Worm (Caenorhabditis elegans) whole organism, early embryonic: ENCODE data around the gene pole-2.

ENCODE experiments used
- B0310.2 ChIP-seq: sonication (generic microtip); optimal IDR thresholded peaks from 2 replicates; lab custom pipeline; 2016; ENCODE audit warnings: mild to moderate bottlenecking, missing genetic modification characterization, missing compliant biosample characterization
- ama-1 ChIP-seq: fragments of 150-350 bp; optimal IDR thresholded peaks from 2 replicates; lab custom pipeline; 2014
- ceh-36 ChIP-seq: sonication (generic microtip); optimal IDR thresholded peaks from 2 replicates; lab custom pipeline; 2016; ENCODE audit warnings: missing genetic modification characterization, inconsistent platforms, missing compliant biosample characterization
- ets-7 ChIP-seq: sonication (generic microtip); optimal IDR thresholded peaks from 2 replicates; lab custom pipeline; 2016; ENCODE audit warnings: missing genotype, missing genetic modification characterization, missing compliant biosample characterization
- flt-1 ChIP-seq: fragments of 200-800 bp; sonication (Bioruptor generic); IDR thresholded peaks from 2 replicates; pipeline ENCODE4 v1.3.6; 2022; ENCODE audit warnings: missing genetic modification characterization, missing compliant biosample characterization
- hnd-1 ChIP-seq: sonication (generic microtip); optimal IDR thresholded peaks from 2 replicates; lab custom pipeline; 2016; ENCODE audit warnings: missing genetic modification characterization, missing compliant biosample characterization
- pes-1 ChIP-seq: fragments of 200-800 bp; sonication (Bioruptor generic); IDR thresholded peaks from 2 replicates; pipeline ENCODE4 v1.3.6; 2022; ENCODE audit warnings: missing genetic modification reagents, missing genetic modification characterization, missing compliant biosample characterization
- scrt-1 ChIP-seq: fragments of 200-800 bp; sonication (Bioruptor generic); IDR thresholded peaks from 2 replicates; pipeline ENCODE4 v1.3.6; 2022; ENCODE audit warnings: missing genetic modification characterization, missing compliant biosample characterization
- sea-1 ChIP-seq: fragments of 200-800 bp; sonication (Bioruptor generic); conservative IDR thresholded peaks from 2 replicates; pipeline ENCODE4 v1.3.6; 2022; ENCODE audit warnings: missing genetic modification characterization, missing compliant biosample characterization
- tra-4 ChIP-seq: sonication (generic microtip); optimal IDR thresholded peaks from 2 replicates; lab custom pipeline; 2017; ENCODE audit warnings: missing genetic modification characterization, missing compliant biosample characterization

- TF ChIP-seq tra-4: no peak
- TF ChIP-seq ama-1: no peak
- TF ChIP-seq ceh-36 (tag; lab: Kevin White, UChicago): no peak
- no peak for TF ChIP-seq flt-1 (GFP tag; lab: Robert Waterston, UW)
- TF ChIP-seq ets-7 (tag; lab: Kevin White, UChicago): no peak
- TF ChIP-seq hnd-1 (tag; lab: Kevin White, UChicago): no peak
- no peak for TF ChIP-seq sea-1
- no peak for TF ChIP-seq pes-1 (GFP tag; lab: Robert Waterston, UW)
- no peak for TF ChIP-seq scrt-1 (GFP tag; lab: Robert Waterston, UW)
- TF ChIP-seq B0310.2 (tag; lab: Kevin White, UChicago): no peak
These were observed 20.6 kb downstream of the pole-2 start for ce11 chrIV:8665778-8666177.
